Worm (Caenorhabditis elegans): ENCODE results near the gene ZK675.4.

ce11 chrII:7955548-7955947 is 44.4 kb downstream of the ZK675.4 start:
- TF ChIP-seq dpff-1 (tag; optimal IDR thresholded peaks at IDR 0.05), result no peak
- no peak for TF ChIP-seq nfya-2 (GFP tag; IDR thresholded peaks at IDR 0.05)
- no peak for TF ChIP-seq madf-3 (GFP tag; IDR thresholded peaks at IDR 0.05)
- no peak for TF ChIP-seq madf-6 (GFP tag; IDR thresholded peaks at IDR 0.05)
- TF ChIP-seq dpl-1 (GFP tag; optimal IDR thresholded peaks at IDR 0.05), result no peak
- no peak for TF ChIP-seq snpc-4 (GFP tag; optimal IDR thresholded peaks at IDR 0.05)
- no peak for TF ChIP-seq snpc-4 (tag; optimal IDR thresholded peaks at IDR 0.05)
- no peak for TF ChIP-seq attf-3 (GFP tag; conservative IDR thresholded peaks at IDR 0.05)
- TF ChIP-seq fkh-3 (tag; optimal IDR thresholded peaks at IDR 0.05), result no peak
- no peak for TF ChIP-seq sea-2 (GFP tag; IDR thresholded peaks at IDR 0.05)
- TF ChIP-seq ztf-28 (GFP tag; IDR thresholded peaks at IDR 0.05), result no peak
- no peak for TF ChIP-seq him-1 (tag; optimal IDR thresholded peaks at IDR 0.05)
- no peak for TF ChIP-seq lin-35 (GFP tag; optimal IDR thresholded peaks at IDR 0.05)
- no peak for TF ChIP-seq ama-1 (optimal IDR thresholded peaks at IDR 0.05)
- no peak for TF ChIP-seq ama-1 (GFP tag; optimal IDR thresholded peaks at IDR 0.05)
